Fruit fly (Drosophila melanogaster) whole organism, wandering third instar larva: Measurements from ENCODE around the gene CG7352.

Source experiments
- Abd-B ChIP-seq: fragments of >200 bp; optimal IDR thresholded peaks from 2 replicates; lab custom pipeline; 2017; ENCODE audit warnings: missing biosample characterization, missing genetic modification characterization
- CG32264 ChIP-seq: fragments of 200-800 bp; sonication (Bioruptor generic); optimal IDR thresholded peaks from 2 replicates; lab custom pipeline; 2016; ENCODE audit warnings: missing biosample characterization, missing genetic modification characterization
- CG9705 ChIP-seq: fragments of 200-800 bp; sonication (Bioruptor generic); optimal IDR thresholded peaks from 2 replicates; lab custom pipeline; 2018; ENCODE audit warnings: missing biosample characterization, mild to moderate bottlenecking, missing genetic modification characterization
- Dfd ChIP-seq: fragments of >200 bp; optimal IDR thresholded peaks from 2 replicates; lab custom pipeline; 2017; ENCODE audit warnings: missing biosample characterization, missing genetic modification characterization
- Dif ChIP-seq: fragments of 200-275, 200-300 bp; sonication (Bioruptor generic); optimal IDR thresholded peaks from 2 replicates; lab custom pipeline; 2018; ENCODE audit warnings: missing biosample characterization, missing genetic modification characterization; ENCODE audit not compliant: partially characterized antibody
- GATAd ChIP-seq: sonication (Bioruptor generic); optimal IDR thresholded peaks from 2 replicates; lab custom pipeline; 2016; ENCODE audit warnings: missing biosample characterization, missing genetic modification characterization
- HLH106 ChIP-seq: fragments of 200-800 bp; optimal IDR thresholded peaks from 3 replicates; lab custom pipeline; 2019; ENCODE audit warnings: missing biosample characterization, mild to moderate bottlenecking, missing genetic modification characterization, moderate library complexity
- Hnf4 ChIP-seq: fragments of 200-800 bp; sonication (Bioruptor generic); optimal IDR thresholded peaks from 2 replicates; lab custom pipeline; 2016; ENCODE audit warnings: missing biosample characterization, mild to moderate bottlenecking, missing genetic modification characterization
- Hr83 ChIP-seq: fragments of 200-300 bp; sonication (Bioruptor generic); optimal IDR thresholded peaks from 2 replicates; lab custom pipeline; 2016; ENCODE audit warnings: missing biosample characterization, mild to moderate bottlenecking, missing genetic modification characterization, moderate library complexity; ENCODE audit not compliant: poor library complexity, severe bottlenecking
- Jra ChIP-seq: sonication (Bioruptor generic); optimal IDR thresholded peaks from 2 replicates; lab custom pipeline; 2016; ENCODE audit warnings: missing biosample characterization, missing genetic modification characterization
- Mio ChIP-seq: sonication (Bioruptor generic); optimal IDR thresholded peaks from 2 replicates; lab custom pipeline; 2016; ENCODE audit warnings: missing biosample characterization, missing genetic modification characterization
- N ChIP-seq: fragments of >200 bp; optimal IDR thresholded peaks from 2 replicates; lab custom pipeline; 2018; ENCODE audit warnings: missing biosample characterization, missing external identifiers, missing genetic modification characterization
- Rel ChIP-seq, 2 experiments: fragments of 200-800 bp; sonication (Bioruptor generic) in 1 of 2; optimal IDR thresholded peaks; 2 replicates in 1 of 2; 3 replicates in 1 of 2; lab custom pipeline; 2016 to 2019; ENCODE audit warnings: mild to moderate bottlenecking in 2 of 2, missing biosample characterization in 2 of 2, missing genetic modification characterization in 2 of 2, moderate library complexity in 1 of 2
- Sp1 ChIP-seq: fragments of 200-800 bp; sonication (Bioruptor generic); optimal IDR thresholded peaks from 3 replicates; lab custom pipeline; 2019; ENCODE audit warnings: missing biosample characterization, mild to moderate bottlenecking, missing genetic modification characterization, moderate library complexity
- Vsx2 ChIP-seq: fragments of 200-300, 225-300 bp; sonication (Bioruptor generic); optimal IDR thresholded peaks from 2 replicates; lab custom pipeline; 2018; ENCODE audit warnings: missing biosample characterization, missing genetic modification characterization; ENCODE audit not compliant: partially characterized antibody
- br ChIP-seq: fragments of 200-800 bp; sonication (Bioruptor generic); optimal IDR thresholded peaks from 2 replicates; lab custom pipeline; 2016; ENCODE audit warnings: missing biosample characterization, missing genetic modification characterization
- brk ChIP-seq: fragments of 200-800 bp; sonication (Bioruptor generic); optimal IDR thresholded peaks from 2 replicates; lab custom pipeline; 2016; ENCODE audit warnings: missing biosample characterization, mild to moderate bottlenecking, missing genetic modification characterization
- dmrt93B ChIP-seq: fragments of 200-800 bp; sonication (Bioruptor generic); optimal IDR thresholded peaks from 2 replicates; lab custom pipeline; 2018; ENCODE audit warnings: missing biosample characterization, mild to moderate bottlenecking, missing genetic modification characterization
- dsf ChIP-seq: sonication (Bioruptor generic); optimal IDR thresholded peaks from 2 replicates; lab custom pipeline; 2016; ENCODE audit warnings: missing biosample characterization, missing genetic modification characterization, borderline replicate concordance
- ey ChIP-seq: fragments of 200-800 bp; sonication (Bioruptor generic); optimal IDR thresholded peaks from 2 replicates; lab custom pipeline; 2016; ENCODE audit warnings: missing biosample characterization, missing genetic modification characterization
- foxo ChIP-seq, 2 experiments: fragments of 200-800 bp; sonication (Bioruptor generic); optimal IDR thresholded peaks; 2 replicates in 1 of 2; 3 replicates in 1 of 2; lab custom pipeline; 2016 to 2017; ENCODE audit warnings: missing biosample characterization in 2 of 2, missing genetic modification characterization in 2 of 2
- fru ChIP-seq: fragments of 200-800 bp; sonication (Bioruptor generic); optimal IDR thresholded peaks from 3 replicates; lab custom pipeline; 2016; ENCODE audit warnings: missing biosample characterization, mild to moderate bottlenecking, missing genetic modification characterization
- h ChIP-seq: fragments of 200-800 bp; sonication (Bioruptor generic); optimal IDR thresholded peaks from 3 replicates; lab custom pipeline; 2016; ENCODE audit warnings: missing biosample characterization, mild to moderate bottlenecking, missing genetic modification characterization
- jim ChIP-seq: fragments of 175-275, 200-325 bp; sonication (Bioruptor generic); optimal IDR thresholded peaks from 2 replicates; lab custom pipeline; 2016; ENCODE audit warnings: missing biosample characterization, mild to moderate bottlenecking, missing genetic modification characterization
- lola ChIP-seq: fragments of >200 bp; optimal IDR thresholded peaks from 2 replicates; lab custom pipeline; 2017; ENCODE audit warnings: missing biosample characterization, missing genetic modification characterization
- pan ChIP-seq: fragments of >200 bp; optimal IDR thresholded peaks from 2 replicates; lab custom pipeline; 2017
- psq ChIP-seq: fragments of 200-800 bp; sonication (Bioruptor generic); optimal IDR thresholded peaks from 3 replicates; lab custom pipeline; 2017; ENCODE audit warnings: missing biosample characterization, mild to moderate bottlenecking, missing genetic modification characterization, moderate library complexity
- rgr ChIP-seq: fragments of 200-800 bp; sonication (Bioruptor generic); optimal IDR thresholded peaks from 3 replicates; lab custom pipeline; 2016; ENCODE audit warnings: missing biosample characterization, mild to moderate bottlenecking, missing genetic modification characterization
- sage ChIP-seq: fragments of 200-800 bp; sonication (Bioruptor generic); optimal IDR thresholded peaks from 2 replicates; lab custom pipeline; 2016; ENCODE audit warnings: missing biosample characterization, mild to moderate bottlenecking, missing genetic modification characterization
- sv ChIP-seq: fragments of 200-800 bp; sonication (Bioruptor generic); optimal IDR thresholded peaks from 3 replicates; lab custom pipeline; 2016; ENCODE audit warnings: missing biosample characterization, missing genetic modification characterization
- usp ChIP-seq: fragments of >200 bp; optimal IDR thresholded peaks from 2 replicates; lab custom pipeline; 2017; ENCODE audit warnings: missing biosample characterization, missing genetic modification characterization
- woc ChIP-seq: sonication (Bioruptor generic); optimal IDR thresholded peaks from 2 replicates; lab custom pipeline; 2016; ENCODE audit warnings: missing biosample characterization, mild to moderate bottlenecking, missing genetic modification characterization

Gene CG7352

DNA sequence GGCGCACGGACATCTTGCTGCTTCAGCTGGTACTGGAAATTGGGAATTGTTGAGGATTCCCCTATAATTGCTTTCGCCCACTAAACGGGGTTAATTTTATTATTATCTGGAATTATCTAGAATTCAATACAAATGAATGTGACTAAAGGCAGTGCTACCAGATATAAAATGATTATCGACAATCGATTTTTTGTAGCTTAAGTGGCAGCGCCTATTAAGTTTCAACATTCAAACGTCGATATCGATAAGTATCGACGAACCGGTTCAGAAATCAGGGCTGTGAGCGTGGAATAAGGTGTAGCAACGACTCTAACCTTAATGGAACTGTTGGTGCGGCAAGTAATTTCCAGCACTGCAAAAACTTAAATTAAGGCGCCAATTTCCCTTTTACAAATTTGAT lies 42.3 kb upstream of the CG7352 start, which contains the start of gene Sgt1 (continued):
- no peak for TF ChIP-seq Rel (GFP tag; optimal IDR thresholded peaks at IDR 0.05; lab: Kevin White, UChicago)
- peak; percentile 91 for TF ChIP-seq Rel (tag; optimal IDR thresholded peaks at IDR 0.05; lab: Kevin White, UChicago)
- no peak for TF ChIP-seq usp (GFP tag; lab: Kevin White, UChicago)

DNA sequence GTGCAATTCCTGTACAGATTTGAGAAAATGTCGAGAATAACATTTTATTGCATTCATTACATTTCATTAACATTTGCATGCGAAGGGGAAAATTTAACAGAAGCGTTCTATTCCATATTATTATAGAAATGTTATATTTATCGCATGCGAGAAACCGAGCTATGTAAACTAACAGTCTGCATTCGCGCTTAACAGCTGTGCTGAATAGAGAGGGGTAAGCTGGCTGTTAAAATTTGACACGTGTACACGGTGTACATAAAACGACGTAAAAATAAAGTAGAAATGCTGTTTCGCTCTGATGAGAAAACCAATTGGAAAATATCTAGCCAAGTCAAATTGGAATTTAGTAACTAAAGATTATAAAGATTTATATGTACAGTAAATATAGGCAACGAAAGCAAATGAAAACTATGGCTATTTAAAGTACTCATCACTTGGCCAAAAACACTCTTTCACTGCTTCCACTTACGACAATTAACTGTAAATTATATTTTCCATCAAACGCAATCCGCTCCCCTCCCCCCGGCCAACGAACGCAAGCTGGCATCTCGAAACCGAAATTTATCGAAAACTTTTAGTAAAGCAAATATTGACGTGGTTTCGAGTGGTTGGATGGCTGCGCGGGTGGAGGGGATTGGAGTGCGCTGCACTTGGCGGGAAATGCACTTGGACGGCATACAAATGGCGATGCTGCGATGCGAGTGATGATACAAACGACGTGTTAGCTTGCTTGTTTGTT lies 41.0 kb upstream of the CG7352 start:
- TF ChIP-seq Vsx2 (GFP tag; lab: Kevin White, UChicago), result no peak
- TF ChIP-seq sage (GFP tag; lab: Kevin White, UChicago), result peak; percentile 82
- peak in 1 of 2 experiments; percentile 20 for TF ChIP-seq foxo (GFP tag; optimal IDR thresholded peaks at IDR 0.05; lab: Kevin White, UChicago)

DNA sequence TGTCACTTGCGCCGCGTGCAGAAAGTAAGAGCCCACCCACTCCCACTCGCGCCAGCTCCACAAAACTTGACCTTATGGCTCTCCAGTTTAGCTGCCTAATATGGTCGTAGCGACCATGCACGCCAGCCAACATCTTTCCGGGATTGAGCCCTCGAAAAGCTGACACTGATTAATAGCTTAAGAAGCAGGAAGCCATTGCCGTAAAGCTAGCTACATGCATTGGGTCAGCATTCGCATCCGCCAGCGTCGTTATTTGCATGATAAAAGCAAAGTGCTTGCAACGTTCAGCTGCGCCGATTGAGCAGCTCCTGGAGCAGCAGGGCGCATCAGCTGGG lies 40.5 kb upstream of the CG7352 start:
- TF ChIP-seq CG9705 (no peak), dmrt93B (GFP tag; lab: Kevin White, UChicago) (no peak), rgr (GFP tag; lab: Kevin White, UChicago) (no peak), dsf (GFP tag; lab: Kevin White, UChicago) (no peak), h (no peak), woc (GFP tag; lab: Kevin White, UChicago) (no peak), brk (GFP tag; lab: Kevin White, UChicago) (no peak), psq (GFP tag; lab: Kevin White, UChicago) (no peak), jim (no peak), Hnf4 (no peak), CG32264 (GFP tag; lab: Kevin White, UChicago) (no peak), Abd-B (GFP tag; lab: Kevin White, UChicago) (no peak), Dif (no peak)

DNA sequence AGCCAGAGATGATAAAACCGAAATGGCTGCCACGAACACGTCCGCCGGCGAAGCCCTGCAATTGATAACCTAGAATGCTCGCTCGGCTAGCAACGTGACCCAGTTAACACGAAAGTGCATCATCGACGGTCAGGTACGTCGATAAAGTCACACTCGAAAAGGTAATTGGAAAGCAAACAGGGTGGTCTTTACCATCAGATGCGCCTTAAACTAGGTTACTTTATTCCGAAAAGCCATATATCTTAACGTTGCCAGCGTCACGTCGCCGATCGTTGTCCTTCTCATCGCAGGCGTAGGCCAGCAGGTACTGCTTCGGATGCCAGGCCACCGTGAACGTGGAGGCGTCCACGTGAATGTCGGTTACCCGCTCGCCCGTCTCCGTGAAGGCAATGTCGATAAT lies 40.1 kb upstream of the CG7352 start:
- TF ChIP-seq CG32264 (GFP tag; lab: Kevin White, UChicago), result no peak
- TF ChIP-seq, all 38 proteins: peak for 0

DNA sequence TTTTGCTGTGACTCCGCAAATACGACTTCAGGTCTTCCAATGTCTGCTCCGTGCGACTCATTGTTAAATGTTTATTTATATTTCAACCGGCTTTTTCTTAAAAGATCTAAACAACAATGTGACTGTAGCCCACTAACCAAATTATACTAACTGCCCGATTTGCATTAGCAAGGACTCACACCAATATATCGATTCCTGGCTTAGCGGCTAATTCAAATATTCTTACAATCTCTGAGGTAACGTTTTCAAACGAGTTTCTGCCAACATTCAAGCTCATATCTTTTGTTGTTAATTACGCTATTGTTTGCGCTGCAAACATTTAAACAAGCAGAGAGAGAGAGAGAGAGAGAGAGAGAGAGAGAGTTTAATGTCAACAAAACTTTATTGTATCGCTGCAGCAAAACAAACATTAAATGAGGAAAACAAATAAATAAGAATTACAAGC lies 38.8 kb upstream of the CG7352 start, which contains the start of gene tex:
Gene tex (minus strand): TSS at position 131 of the 445 bp plus-strand sequence.
- TF ChIP-seq Sp1 (GFP tag; lab: Kevin White, UChicago), result no peak
- TF ChIP-seq jim, result no peak
- TF ChIP-seq psq (GFP tag; lab: Kevin White, UChicago), result no peak
- TF ChIP-seq dmrt93B (GFP tag; lab: Kevin White, UChicago), result no peak
- no peak for TF ChIP-seq woc (GFP tag; lab: Kevin White, UChicago)
- no peak for TF ChIP-seq sv (GFP tag; lab: Kevin White, UChicago)
- no peak for TF ChIP-seq foxo (GFP tag; optimal IDR thresholded peaks at IDR 0.05; lab: Kevin White, UChicago)
- TF ChIP-seq rgr (GFP tag; lab: Kevin White, UChicago), result no peak
- TF ChIP-seq fru (GFP tag; lab: Kevin White, UChicago), result no peak
- no peak for TF ChIP-seq GATAd
- TF ChIP-seq N, result no peak
- no peak for TF ChIP-seq lola (GFP tag; lab: Kevin White, UChicago)
- TF ChIP-seq HLH106 (tag; lab: Kevin White, UChicago), result no peak
- no peak for TF ChIP-seq Dfd
- no peak for TF ChIP-seq brk (GFP tag; lab: Kevin White, UChicago)
- TF ChIP-seq Hr83 (GFP tag; lab: Kevin White, UChicago), result no peak
- TF ChIP-seq Vsx2 (GFP tag; lab: Kevin White, UChicago), result no peak
- TF ChIP-seq usp (GFP tag; lab: Kevin White, UChicago), result no peak
- no peak for TF ChIP-seq Jra (GFP tag; lab: Kevin White, UChicago)
- no peak for TF ChIP-seq ey (GFP tag; lab: Kevin White, UChicago)

DNA sequence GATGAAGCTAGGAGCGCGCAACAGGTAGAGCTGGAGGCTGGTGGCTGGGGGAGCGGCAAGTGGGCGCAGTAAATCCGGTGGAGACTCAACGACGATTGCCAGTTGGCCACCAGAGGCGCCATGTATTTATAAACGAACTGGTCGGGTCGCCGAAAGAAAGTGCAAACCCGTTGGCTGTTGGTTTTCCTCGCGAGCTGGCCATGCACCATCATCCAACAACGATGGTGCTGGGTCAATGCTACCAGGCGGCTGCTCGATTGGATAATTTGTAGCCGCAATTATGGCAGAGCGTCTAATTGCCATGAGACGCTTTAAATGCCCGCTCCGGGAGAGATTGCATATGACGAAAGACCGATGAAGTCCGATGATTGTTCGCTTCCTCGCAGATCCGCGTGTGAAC lies 36.7 kb upstream of the CG7352 start, which contains the start of gene CG11693:
Gene CG11693 (minus strand): TSS at position 101 of the 400 bp plus-strand sequence.
- TF ChIP-seq fru (GFP tag; lab: Kevin White, UChicago) (no peak), pan (lab: Kevin White, UChicago) (no peak), br (GFP tag; lab: Kevin White, UChicago) (no peak), Dif (no peak), ey (GFP tag; lab: Kevin White, UChicago) (no peak), Mio (GFP tag; lab: Kevin White, UChicago) (no peak)
- TF ChIP-seq, all 38 proteins: peak for 0
